Worm (Caenorhabditis elegans) whole organism, L1 larva: Measurements from ENCODE around the gene clec-6.

Experiments
- C04F5.9 ChIP-seq: sonication (generic microtip); optimal IDR thresholded peaks from 2 replicates; lab custom pipeline; 2016; ENCODE audit warnings: missing genetic modification characterization, missing compliant biosample characterization
- Y116A8C.19 ChIP-seq: sonication (generic microtip); optimal IDR thresholded peaks from 2 replicates; lab custom pipeline; 2016; ENCODE audit warnings: missing compliant biosample characterization, missing genetic modification characterization, borderline replicate concordance
- aha-1 ChIP-seq: fragments of 150-350 bp; optimal IDR thresholded peaks from 2 replicates; lab custom pipeline; 2014; ENCODE audit warnings: missing biosample characterization, missing genetic modification characterization
- alr-1 ChIP-seq: fragments of 200-800 bp; sonication (Bioruptor generic); optimal IDR thresholded peaks from 2 replicates; lab custom pipeline; 2018; ENCODE audit warnings: borderline replicate concordance, mild to moderate bottlenecking, missing genetic modification characterization, missing compliant biosample characterization
- ceh-63 ChIP-seq: fragments of 200-800 bp; sonication (Bioruptor generic); optimal IDR thresholded peaks from 2 replicates; lab custom pipeline; 2018; ENCODE audit warnings: mild to moderate bottlenecking, missing genetic modification characterization, missing compliant biosample characterization
- ceh-8 ChIP-seq: fragments of 200-800 bp; sonication (Bioruptor generic); optimal IDR thresholded peaks from 2 replicates; lab custom pipeline; 2018; ENCODE audit warnings: mild to moderate bottlenecking, missing genetic modification characterization, moderate library complexity, missing compliant biosample characterization
- efl-1 ChIP-seq, 4 experiments: fragments of 150-350 bp; optimal IDR thresholded peaks in 3 of 4; peaks in 1 of 4; 1 replicate in 1 of 4; 2 replicates in 3 of 4; lab custom pipeline; 2014; ENCODE audit warnings: missing biosample characterization in 2 of 4, missing genetic modification characterization in 2 of 4, missing genetic modification reagents in 2 of 4
- egl-13 ChIP-seq: sonication (generic microtip); optimal IDR thresholded peaks from 2 replicates; lab custom pipeline; 2016; ENCODE audit warnings: missing genotype, missing genetic modification reagents, missing genetic modification characterization, missing compliant biosample characterization
- egl-27 ChIP-seq, 2 experiments: fragments of 150-350 bp in 1 of 2; sonication (generic microtip); optimal IDR thresholded peaks; 3 replicates each; lab custom pipeline; 2017 to 2018; ENCODE audit warnings: missing biosample characterization in 2 of 2, missing genetic modification characterization in 2 of 2, missing genetic modification reagents in 2 of 2
- elt-2 ChIP-seq: sonication (generic microtip); optimal IDR thresholded peaks from 2 replicates; lab custom pipeline; 2016; ENCODE audit warnings: missing genetic modification characterization, mild to moderate bottlenecking, inconsistent platforms, missing compliant biosample characterization, missing genetic modification reagents
- fkh-4 ChIP-seq: sonication (generic microtip); optimal IDR thresholded peaks from 2 replicates; lab custom pipeline; 2016; ENCODE audit warnings: missing compliant biosample characterization, missing genetic modification characterization, borderline replicate concordance
- fkh-8 ChIP-seq: sonication (generic microtip); optimal IDR thresholded peaks from 2 replicates; lab custom pipeline; 2016; ENCODE audit warnings: mild to moderate bottlenecking, missing genetic modification characterization, missing compliant biosample characterization
- isw-1 ChIP-seq: fragments of 200-800 bp; sonication (Bioruptor generic); IDR thresholded peaks from 2 replicates; pipeline ENCODE4 v1.3.6; 2022; ENCODE audit warnings: missing genetic modification characterization, missing compliant biosample characterization
- lin-14 ChIP-seq: fragments of 200-800 bp; sonication (Bioruptor generic); optimal IDR thresholded peaks from 2 replicates; lab custom pipeline; 2018; ENCODE audit warnings: mild to moderate bottlenecking, missing genetic modification characterization, moderate library complexity, missing compliant biosample characterization
- lin-35 ChIP-seq, 2 experiments: fragments of 150-350 bp; optimal IDR thresholded peaks; 2 replicates each; lab custom pipeline; 2014; ENCODE audit warnings: missing biosample characterization in 2 of 2, missing genetic modification characterization in 2 of 2, missing genetic modification reagents in 2 of 2
- lir-3 ChIP-seq: sonication (generic microtip); optimal IDR thresholded peaks from 2 replicates; lab custom pipeline; 2016; ENCODE audit warnings: mild to moderate bottlenecking, missing genetic modification characterization, moderate library complexity, missing compliant biosample characterization; ENCODE audit not compliant: poor library complexity
- lsy-2 ChIP-seq, 2 experiments: fragments of 150-350 bp; optimal IDR thresholded peaks; 2 replicates each; lab custom pipeline; 2014; ENCODE audit warnings: missing biosample characterization in 2 of 2, missing genetic modification characterization in 2 of 2
- mdl-1 ChIP-seq, 2 experiments: fragments of 150-350 bp; optimal IDR thresholded peaks; 2 replicates each; lab custom pipeline; 2014 to 2017; ENCODE audit warnings: missing biosample characterization in 2 of 2, missing genetic modification characterization in 2 of 2, inconsistent platforms in 1 of 2
- mef-2 ChIP-seq: fragments of 150-350 bp; optimal IDR thresholded peaks from 2 replicates; lab custom pipeline; 2014; ENCODE audit warnings: missing biosample characterization, missing genetic modification characterization
- nhr-12 ChIP-seq: sonication (generic microtip); optimal IDR thresholded peaks from 2 replicates; lab custom pipeline; 2017; ENCODE audit warnings: missing biosample characterization, missing genetic modification characterization
- nhr-19 ChIP-seq: fragments of 200-800 bp; sonication (Bioruptor generic); conservative IDR thresholded peaks from 2 replicates; pipeline ENCODE4 v1.3.6; 2022; ENCODE audit warnings: missing genetic modification characterization, missing compliant biosample characterization
- nhr-77 ChIP-seq: fragments of 150-350 bp; optimal IDR thresholded peaks from 2 replicates; lab custom pipeline; 2014; ENCODE audit warnings: missing biosample characterization, missing genetic modification characterization
- nhr-84 ChIP-seq: sonication (generic microtip); optimal IDR thresholded peaks from 2 replicates; lab custom pipeline; 2017; ENCODE audit warnings: missing biosample characterization, missing genetic modification characterization
- rnt-1 ChIP-seq: sonication (generic microtip); optimal IDR thresholded peaks from 2 replicates; lab custom pipeline; 2016; ENCODE audit warnings: mild to moderate bottlenecking, missing genetic modification characterization, moderate library complexity, missing compliant biosample characterization
- sox-4 ChIP-seq: sonication (generic microtip); optimal IDR thresholded peaks from 2 replicates; lab custom pipeline; 2016; ENCODE audit warnings: missing genetic modification characterization, missing compliant biosample characterization
- sptf-1 ChIP-seq: fragments of 150-350 bp; optimal IDR thresholded peaks from 2 replicates; lab custom pipeline; 2014; ENCODE audit warnings: missing biosample characterization, missing genetic modification characterization
- swsn-7 ChIP-seq: sonication (generic microtip); optimal IDR thresholded peaks from 2 replicates; lab custom pipeline; 2016; ENCODE audit warnings: missing genetic modification characterization, missing compliant biosample characterization
- tbx-2 ChIP-seq: sonication (generic microtip); optimal IDR thresholded peaks from 2 replicates; lab custom pipeline; 2016; ENCODE audit warnings: missing genetic modification characterization, missing compliant biosample characterization
- unc-98 ChIP-seq: fragments of 200-800 bp; sonication (Bioruptor generic); IDR thresholded peaks from 2 replicates; pipeline ENCODE4 v1.3.6; 2022; ENCODE audit warnings: missing genetic modification characterization, missing compliant biosample characterization
- ztf-4 ChIP-seq: fragments of 150-350 bp; optimal IDR thresholded peaks from 2 replicates; lab custom pipeline; 2014; ENCODE audit warnings: missing biosample characterization, missing genetic modification characterization

clec-6 gene

DNA sequence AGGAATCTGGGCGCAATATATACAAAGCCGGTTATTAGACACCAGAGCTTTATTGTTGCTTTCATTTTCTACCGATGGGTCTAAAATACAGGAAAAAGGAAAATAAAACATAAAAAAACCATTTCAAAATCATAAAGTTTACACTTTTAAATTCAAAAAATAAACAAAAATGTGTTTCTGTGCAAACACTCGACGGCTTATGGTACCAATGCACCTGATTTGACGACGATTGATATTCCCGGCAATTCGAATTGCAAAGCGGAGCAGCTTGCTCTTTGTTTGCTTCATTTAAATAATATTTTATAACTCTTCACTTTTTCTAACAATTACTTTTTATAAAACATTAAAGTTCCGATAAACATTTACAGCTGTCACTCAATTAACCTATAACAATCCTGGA, 37.1 kb downstream of the clec-6 start, which contains the start of gene F26A1.1 (continued):
- no peak for TF ChIP-seq ceh-8

DNA sequence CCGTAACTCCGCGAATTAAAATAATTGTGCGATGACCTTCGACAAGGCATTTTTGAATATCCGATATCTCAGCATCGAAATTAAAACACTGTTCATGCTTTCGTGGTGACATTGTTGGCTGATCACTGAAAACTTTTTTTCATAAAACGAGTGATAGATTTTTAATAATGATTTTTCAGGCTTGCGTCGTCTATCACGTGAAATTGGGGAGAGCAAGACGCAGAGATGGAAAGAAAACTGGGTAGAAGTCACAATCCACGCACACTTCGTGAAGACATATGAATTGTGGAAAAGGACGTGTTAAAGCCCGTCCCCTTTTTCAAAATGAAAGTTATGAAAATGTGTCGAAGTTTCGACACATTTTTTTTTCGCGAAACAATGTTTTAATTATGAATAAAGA, 37.5 kb downstream of the clec-6 start, which contains the start of gene nonu-1:
nonu-1 (minus strand) TSS at position 169 of the 400 bp plus-strand sequence.
- TF ChIP-seq fkh-8 (tag; lab: Kevin White, UChicago) (peak; percentile 6), C04F5.9 (tag; lab: Kevin White, UChicago) (no peak), rnt-1 (tag; lab: Kevin White, UChicago) (peak; percentile 13), nhr-77 (no peak), lin-35 (GFP tag; optimal IDR thresholded peaks at IDR 0.05; lab: Kevin White, UChicago) (peak in 1 of 2 experiments; percentile 21), fkh-4 (tag; lab: Kevin White, UChicago) (peak; percentile 0), mdl-1 (tag; optimal IDR thresholded peaks at IDR 0.05; lab: Kevin White, UChicago) (peak in 1 of 2 experiments; percentile 12), nhr-12 (tag; lab: Kevin White, UChicago) (no peak), egl-27 (tag; optimal IDR thresholded peaks at IDR 0.05; lab: Kevin White, UChicago) (no peak), efl-1 (optimal IDR thresholded peaks at IDR 0.05; lab: Kevin White, UChicago) (no peak), efl-1 (GFP tag; optimal IDR thresholded peaks at IDR 0.05 in 1 of 2; lab: Kevin White, UChicago) (peak in 1 of 2 experiments; percentile 78), alr-1 (peak; percentile 8), elt-2 (tag; lab: Kevin White, UChicago) (peak; percentile 9), Y116A8C.19 (tag; lab: Kevin White, UChicago) (no peak)

DNA sequence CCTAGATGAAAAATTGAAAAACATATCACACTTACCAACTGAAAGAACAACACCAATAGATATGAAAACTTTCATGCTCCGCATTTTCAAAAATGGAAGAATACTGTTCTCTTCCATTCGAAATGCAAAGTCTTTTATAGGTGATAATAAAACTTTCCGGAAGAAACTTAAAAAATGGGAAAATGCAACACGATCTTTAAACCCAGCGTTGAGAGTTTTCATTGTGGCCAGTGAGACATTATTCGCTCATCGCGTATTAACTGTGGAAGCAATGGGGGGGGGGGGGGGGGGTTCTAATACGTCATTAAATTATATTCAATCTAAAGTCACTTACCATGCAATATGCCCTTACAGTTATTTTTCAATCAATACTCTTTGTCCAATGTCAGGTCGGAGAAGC, 42.9 kb downstream of the clec-6 start, which contains the start of the genes clec-157 and fkh-5:
clec-157 (minus strand) TSS at position 101 of the 400 bp plus-strand sequence.
fkh-5 (plus strand) TSS at position 336 of the 400 bp plus-strand sequence.
- TF ChIP-seq mef-2 (tag; lab: Kevin White, UChicago): no peak
- no peak for TF ChIP-seq ztf-4 (tag; lab: Kevin White, UChicago)
- no peak for TF ChIP-seq egl-13 (tag; lab: Kevin White, UChicago)
- TF ChIP-seq lsy-2 (tag; optimal IDR thresholded peaks at IDR 0.05; lab: Kevin White, UChicago): no peak
- no peak for TF ChIP-seq nhr-84 (tag; lab: Kevin White, UChicago)
- TF ChIP-seq efl-1 (optimal IDR thresholded peaks at IDR 0.05; lab: Kevin White, UChicago): no peak
- TF ChIP-seq efl-1 (GFP tag; optimal IDR thresholded peaks at IDR 0.05 in 1 of 2; lab: Kevin White, UChicago): no peak
- TF ChIP-seq swsn-7 (tag; lab: Kevin White, UChicago): no peak
- TF ChIP-seq lin-14 (GFP tag; lab: Kevin White, UChicago): no peak
- no peak for TF ChIP-seq tbx-2 (tag; lab: Kevin White, UChicago)
- TF ChIP-seq aha-1 (tag; lab: Kevin White, UChicago): no peak
- no peak for TF ChIP-seq elt-2 (tag; lab: Kevin White, UChicago)
- no peak for TF ChIP-seq nhr-12 (tag; lab: Kevin White, UChicago)
- TF ChIP-seq unc-98 (GFP tag; lab: Robert Waterston, UW): no peak
- TF ChIP-seq ceh-63: no peak

DNA sequence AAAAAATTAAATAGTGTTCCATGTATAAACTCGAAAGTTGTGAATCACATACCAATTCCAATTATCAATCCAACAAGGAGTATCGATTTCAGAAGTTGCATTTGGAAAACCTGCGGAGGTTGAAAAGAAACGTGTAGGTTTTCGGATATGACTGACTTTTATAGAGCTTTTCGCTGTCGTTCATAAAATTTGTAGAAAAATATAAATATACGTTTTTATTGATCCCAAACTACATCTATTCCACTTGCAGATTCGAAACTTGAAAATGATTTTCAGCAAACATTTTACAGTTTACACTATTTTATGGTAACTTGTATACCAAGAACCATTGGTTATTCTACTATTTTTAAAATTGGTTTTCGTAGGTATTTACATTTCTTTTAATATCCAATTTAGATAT, 45.1 kb downstream of the clec-6 start, which contains the start of gene clec-156:
clec-156 (minus strand) TSS at position 101 of the 400 bp plus-strand sequence.
- TF ChIP-seq tbx-2 (tag; lab: Kevin White, UChicago) (no peak), nhr-77 (no peak), nhr-12 (tag; lab: Kevin White, UChicago) (no peak)

DNA sequence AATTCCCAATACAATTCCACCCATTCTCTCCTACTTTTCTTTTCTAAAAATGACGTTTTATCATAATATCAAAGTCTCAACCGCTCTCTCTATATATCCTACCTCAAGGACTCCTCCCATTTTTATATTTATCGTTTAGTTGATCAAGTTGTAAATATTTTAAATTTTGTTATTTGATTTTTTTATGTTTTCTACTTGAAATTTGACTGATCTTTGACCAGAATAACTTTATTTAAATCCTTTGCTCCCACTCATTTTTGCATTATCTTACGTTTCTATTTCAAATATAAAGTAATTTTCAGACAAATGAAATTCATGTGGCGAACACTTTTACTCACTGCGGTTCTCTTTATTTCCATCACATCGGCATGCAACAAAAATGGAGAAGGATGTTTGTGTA, 49.8 kb downstream of the clec-6 start, which contains the start of the genes acbp-7 and F26A1.19:
acbp-7 (plus strand) TSS at position 301 of the 400 bp plus-strand sequence.
F26A1.19 (plus strand) TSS at position 303 of the 400 bp plus-strand sequence.
- no peak for TF ChIP-seq nhr-19 (GFP tag; lab: Robert Waterston, UW)
- TF ChIP-seq lir-3 (tag; lab: Kevin White, UChicago): no peak
- no peak for TF ChIP-seq sptf-1 (tag; lab: Kevin White, UChicago)
- no peak for TF ChIP-seq sox-4 (tag; lab: Kevin White, UChicago)
- no peak for TF ChIP-seq isw-1 (GFP tag; lab: Robert Waterston, UW)
- TF ChIP-seq ceh-8: no peak
